Fruit fly (Drosophila melanogaster) whole organism, pupa: ENCODE measurements around the gene rha.

Experiments
- CG10348 ChIP-seq: fragments of 200-800 bp; sonication (Bioruptor generic); IDR thresholded peaks from 2 replicates; pipeline ENCODE4 v1.3.6; 2022; ENCODE audit warnings: missing biosample characterization, missing genetic modification characterization
- CG14655 ChIP-seq: fragments of 200-800 bp; sonication (Bioruptor generic); optimal IDR thresholded peaks from 3 replicates; lab custom pipeline; 2017; ENCODE audit warnings: mild to moderate bottlenecking, missing biosample characterization, missing genetic modification reagents, missing genetic modification characterization
- CG17806 ChIP-seq: fragments of 200-800 bp; sonication (Bioruptor generic); optimal IDR thresholded peaks from 2 replicates; lab custom pipeline; 2018; ENCODE audit warnings: missing biosample characterization, mild to moderate bottlenecking, missing genetic modification characterization, moderate library complexity
- CG34367 ChIP-seq: fragments of 200-800 bp; sonication (Bioruptor generic); optimal IDR thresholded peaks from 2 replicates; lab custom pipeline; 2018; ENCODE audit warnings: missing biosample characterization, mild to moderate bottlenecking, missing genetic modification characterization
- Ets98B ChIP-seq: fragments of 200-800 bp; sonication (Bioruptor generic); IDR thresholded peaks from 2 replicates; pipeline ENCODE4 v1.3.6; 2022; ENCODE audit warnings: missing biosample characterization, missing genetic modification characterization
- rn ChIP-seq: fragments of 200-800 bp; sonication (Bioruptor generic); IDR thresholded peaks from 2 replicates; pipeline ENCODE4 v1.3.6; 2022; ENCODE audit warnings: missing biosample characterization, missing genetic modification characterization

- TF ChIP-seq CG17806, result no peak
- no peak for TF ChIP-seq Ets98B
- TF ChIP-seq CG14655 (GFP tag; lab: Kevin White, UChicago), result no peak
- no peak for TF ChIP-seq CG34367 (tag; lab: Kevin White, UChicago)
- TF ChIP-seq CG10348 (GFP tag; lab: Robert Waterston, UW), result no peak
- TF ChIP-seq rn (GFP tag; lab: Robert Waterston, UW), result no peak
These were observed 18.4 kb upstream of the rha start for dm6 chr3R:25321681-25322080.
